Fruit fly (Drosophila melanogaster) whole organism, wandering third instar larva: ENCODE data around the gene CG7369.

Source experiments
- Abd-B ChIP-seq: fragments of >200 bp; optimal IDR thresholded peaks from 2 replicates; lab custom pipeline; 2017; ENCODE audit warnings: missing biosample characterization, missing genetic modification characterization
- CG32264 ChIP-seq: fragments of 200-800 bp; sonication (Bioruptor generic); optimal IDR thresholded peaks from 2 replicates; lab custom pipeline; 2016; ENCODE audit warnings: missing biosample characterization, missing genetic modification characterization
- CG9705 ChIP-seq: fragments of 200-800 bp; sonication (Bioruptor generic); optimal IDR thresholded peaks from 2 replicates; lab custom pipeline; 2018; ENCODE audit warnings: missing biosample characterization, mild to moderate bottlenecking, missing genetic modification characterization
- CrebA ChIP-seq: fragments of 200-800 bp; sonication (Bioruptor generic); optimal IDR thresholded peaks from 2 replicates; lab custom pipeline; 2016; ENCODE audit warnings: missing biosample characterization, mild to moderate bottlenecking, missing genetic modification characterization, borderline replicate concordance
- Dfd ChIP-seq: fragments of >200 bp; optimal IDR thresholded peaks from 2 replicates; lab custom pipeline; 2017; ENCODE audit warnings: missing biosample characterization, missing genetic modification characterization
- Dif ChIP-seq: fragments of 200-275, 200-300 bp; sonication (Bioruptor generic); optimal IDR thresholded peaks from 2 replicates; lab custom pipeline; 2018; ENCODE audit warnings: missing biosample characterization, missing genetic modification characterization; ENCODE audit not compliant: partially characterized antibody
- GATAd ChIP-seq: sonication (Bioruptor generic); optimal IDR thresholded peaks from 2 replicates; lab custom pipeline; 2016; ENCODE audit warnings: missing biosample characterization, missing genetic modification characterization
- HLH106 ChIP-seq: fragments of 200-800 bp; optimal IDR thresholded peaks from 3 replicates; lab custom pipeline; 2019; ENCODE audit warnings: missing biosample characterization, mild to moderate bottlenecking, missing genetic modification characterization, moderate library complexity
- Hnf4 ChIP-seq: fragments of 200-800 bp; sonication (Bioruptor generic); optimal IDR thresholded peaks from 2 replicates; lab custom pipeline; 2016; ENCODE audit warnings: missing biosample characterization, mild to moderate bottlenecking, missing genetic modification characterization
- Hr78 ChIP-seq: fragments of >200 bp; optimal IDR thresholded peaks from 2 replicates; lab custom pipeline; 2017; ENCODE audit warnings: missing biosample characterization, missing genetic modification characterization
- Hr83 ChIP-seq: fragments of 200-300 bp; sonication (Bioruptor generic); optimal IDR thresholded peaks from 2 replicates; lab custom pipeline; 2016; ENCODE audit warnings: missing biosample characterization, mild to moderate bottlenecking, missing genetic modification characterization, moderate library complexity; ENCODE audit not compliant: poor library complexity, severe bottlenecking
- Jra ChIP-seq: sonication (Bioruptor generic); optimal IDR thresholded peaks from 2 replicates; lab custom pipeline; 2016; ENCODE audit warnings: missing biosample characterization, missing genetic modification characterization
- Mio ChIP-seq: sonication (Bioruptor generic); optimal IDR thresholded peaks from 2 replicates; lab custom pipeline; 2016; ENCODE audit warnings: missing biosample characterization, missing genetic modification characterization
- Myc ChIP-seq: fragments of >200 bp; optimal IDR thresholded peaks from 2 replicates; lab custom pipeline; 2017
- OdsH ChIP-seq: fragments of 200-800 bp; sonication (Bioruptor generic); optimal IDR thresholded peaks from 2 replicates; lab custom pipeline; 2016; ENCODE audit warnings: missing biosample characterization, mild to moderate bottlenecking, missing genetic modification characterization
- Rel ChIP-seq, 2 experiments: fragments of 200-800 bp; sonication (Bioruptor generic) in 1 of 2; optimal IDR thresholded peaks; 2 replicates in 1 of 2; 3 replicates in 1 of 2; lab custom pipeline; 2016 to 2019; ENCODE audit warnings: mild to moderate bottlenecking in 2 of 2, missing biosample characterization in 2 of 2, missing genetic modification characterization in 2 of 2, moderate library complexity in 1 of 2
- Sp1 ChIP-seq: fragments of 200-800 bp; sonication (Bioruptor generic); optimal IDR thresholded peaks from 3 replicates; lab custom pipeline; 2019; ENCODE audit warnings: missing biosample characterization, mild to moderate bottlenecking, missing genetic modification characterization, moderate library complexity
- Vsx2 ChIP-seq: fragments of 200-300, 225-300 bp; sonication (Bioruptor generic); optimal IDR thresholded peaks from 2 replicates; lab custom pipeline; 2018; ENCODE audit warnings: missing biosample characterization, missing genetic modification characterization; ENCODE audit not compliant: partially characterized antibody
- br ChIP-seq: fragments of 200-800 bp; sonication (Bioruptor generic); optimal IDR thresholded peaks from 2 replicates; lab custom pipeline; 2016; ENCODE audit warnings: missing biosample characterization, missing genetic modification characterization
- dl ChIP-seq, 2 experiments: fragments of 175-275, 200-275 bp in 1 of 2; fragments of 200-275 bp in 1 of 2; sonication (Bioruptor generic); optimal IDR thresholded peaks; lab custom pipeline; 2018; ENCODE audit warnings: mild to moderate bottlenecking in 2 of 2, missing biosample characterization in 2 of 2, missing genetic modification characterization in 2 of 2, moderate library complexity in 2 of 2; ENCODE audit not compliant: partially characterized antibody in 2 of 2, insufficient read depth in 1 of 2
- dmrt93B ChIP-seq: fragments of 200-800 bp; sonication (Bioruptor generic); optimal IDR thresholded peaks from 2 replicates; lab custom pipeline; 2018; ENCODE audit warnings: missing biosample characterization, mild to moderate bottlenecking, missing genetic modification characterization
- dsf ChIP-seq: sonication (Bioruptor generic); optimal IDR thresholded peaks from 2 replicates; lab custom pipeline; 2016; ENCODE audit warnings: missing biosample characterization, missing genetic modification characterization, borderline replicate concordance
- ey ChIP-seq: fragments of 200-800 bp; sonication (Bioruptor generic); optimal IDR thresholded peaks from 2 replicates; lab custom pipeline; 2016; ENCODE audit warnings: missing biosample characterization, missing genetic modification characterization
- foxo ChIP-seq, 2 experiments: fragments of 200-800 bp; sonication (Bioruptor generic); optimal IDR thresholded peaks; 2 replicates in 1 of 2; 3 replicates in 1 of 2; lab custom pipeline; 2016 to 2017; ENCODE audit warnings: missing biosample characterization in 2 of 2, missing genetic modification characterization in 2 of 2
- fru ChIP-seq: fragments of 200-800 bp; sonication (Bioruptor generic); optimal IDR thresholded peaks from 3 replicates; lab custom pipeline; 2016; ENCODE audit warnings: missing biosample characterization, mild to moderate bottlenecking, missing genetic modification characterization
- h ChIP-seq: fragments of 200-800 bp; sonication (Bioruptor generic); optimal IDR thresholded peaks from 3 replicates; lab custom pipeline; 2016; ENCODE audit warnings: missing biosample characterization, mild to moderate bottlenecking, missing genetic modification characterization
- jim ChIP-seq: fragments of 175-275, 200-325 bp; sonication (Bioruptor generic); optimal IDR thresholded peaks from 2 replicates; lab custom pipeline; 2016; ENCODE audit warnings: missing biosample characterization, mild to moderate bottlenecking, missing genetic modification characterization
- lola ChIP-seq: fragments of >200 bp; optimal IDR thresholded peaks from 2 replicates; lab custom pipeline; 2017; ENCODE audit warnings: missing biosample characterization, missing genetic modification characterization
- psq ChIP-seq: fragments of 200-800 bp; sonication (Bioruptor generic); optimal IDR thresholded peaks from 3 replicates; lab custom pipeline; 2017; ENCODE audit warnings: missing biosample characterization, mild to moderate bottlenecking, missing genetic modification characterization, moderate library complexity
- rgr ChIP-seq: fragments of 200-800 bp; sonication (Bioruptor generic); optimal IDR thresholded peaks from 3 replicates; lab custom pipeline; 2016; ENCODE audit warnings: missing biosample characterization, mild to moderate bottlenecking, missing genetic modification characterization
- sage ChIP-seq: fragments of 200-800 bp; sonication (Bioruptor generic); optimal IDR thresholded peaks from 2 replicates; lab custom pipeline; 2016; ENCODE audit warnings: missing biosample characterization, mild to moderate bottlenecking, missing genetic modification characterization
- sv ChIP-seq: fragments of 200-800 bp; sonication (Bioruptor generic); optimal IDR thresholded peaks from 3 replicates; lab custom pipeline; 2016; ENCODE audit warnings: missing biosample characterization, missing genetic modification characterization
- tai ChIP-seq: sonication (Bioruptor generic); optimal IDR thresholded peaks from 2 replicates; lab custom pipeline; 2016; ENCODE audit warnings: missing biosample characterization, missing genetic modification characterization
- woc ChIP-seq: sonication (Bioruptor generic); optimal IDR thresholded peaks from 2 replicates; lab custom pipeline; 2016; ENCODE audit warnings: missing biosample characterization, mild to moderate bottlenecking, missing genetic modification characterization

Gene CG7369

DNA sequence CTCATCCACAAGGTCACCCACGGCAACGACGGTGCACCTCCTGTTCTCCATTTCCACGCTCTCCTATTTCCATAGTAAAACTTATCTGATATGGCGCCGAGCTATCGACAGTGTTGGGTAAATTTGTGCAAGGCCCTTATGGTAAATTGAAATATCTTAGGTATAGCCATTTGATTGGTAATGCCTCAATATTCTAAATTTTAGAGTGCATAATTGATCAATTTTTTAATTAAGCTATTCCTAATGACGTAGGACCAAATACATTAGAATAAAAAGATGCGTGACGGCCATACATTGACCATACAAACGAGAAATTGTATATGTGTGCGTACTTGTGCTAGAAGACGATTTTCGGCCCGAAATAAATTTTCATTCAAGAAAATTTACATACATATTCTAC is 19.6 kb upstream of the CG7369 start, which contains the start of gene CG14451:
Gene CG14451, minus strand, starts transcription at position 101 of the 400 bp plus-strand sequence.
- no peak for TF ChIP-seq Myc (lab: Kevin White, UChicago)
- no peak for TF ChIP-seq Dif
- no peak for TF ChIP-seq Dfd (GFP tag; lab: Kevin White, UChicago)
- no peak for TF ChIP-seq jim (GFP tag; lab: Kevin White, UChicago)
- TF ChIP-seq Rel (GFP tag; optimal IDR thresholded peaks at IDR 0.05; lab: Kevin White, UChicago) = no peak
- no peak for TF ChIP-seq Rel (tag; optimal IDR thresholded peaks at IDR 0.05; lab: Kevin White, UChicago)
- TF ChIP-seq psq (GFP tag; lab: Kevin White, UChicago) = no peak
- TF ChIP-seq Hnf4 (GFP tag; lab: Kevin White, UChicago) = no peak
- no peak for TF ChIP-seq GATAd
- no peak for TF ChIP-seq Hr83 (GFP tag; lab: Kevin White, UChicago)
- no peak for TF ChIP-seq Sp1 (GFP tag; lab: Kevin White, UChicago)

DNA sequence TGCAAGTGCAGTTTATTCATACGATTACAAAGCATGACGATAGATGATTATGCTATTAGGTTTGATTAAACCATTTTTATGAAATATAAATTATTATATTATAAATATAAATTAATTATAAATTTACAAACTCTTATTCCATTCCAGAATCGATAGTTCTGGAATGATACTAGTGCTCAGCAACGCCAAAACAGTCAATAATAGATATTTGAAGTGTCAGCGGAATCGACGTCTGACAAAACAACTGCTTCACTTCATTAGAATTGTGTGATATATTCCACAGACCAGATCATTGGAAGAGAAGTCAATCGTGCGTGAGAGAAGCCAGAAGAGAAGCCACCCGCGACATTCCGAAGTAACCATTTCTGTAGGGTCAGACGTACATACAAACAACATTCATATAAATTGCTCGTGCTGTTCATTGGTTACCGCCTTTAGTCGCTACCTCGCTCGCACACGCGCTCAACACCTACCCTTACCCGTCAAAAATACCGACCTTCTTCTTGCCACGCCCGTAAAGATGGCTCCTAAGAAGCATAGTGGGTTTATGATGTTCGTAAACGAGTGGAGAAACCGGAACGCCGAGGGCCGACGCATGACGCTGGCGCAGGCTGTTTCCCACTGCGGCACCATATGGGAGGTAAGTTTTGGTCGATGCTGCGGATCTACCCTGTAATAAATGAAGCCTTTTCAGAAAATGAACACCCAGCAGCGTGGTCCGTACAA is 17.4 kb upstream of the CG7369 start:
- TF ChIP-seq dsf (GFP tag; lab: Kevin White, UChicago) (no peak), CG9705 (no peak), h (GFP tag; lab: Kevin White, UChicago) (no peak), woc (GFP tag; lab: Kevin White, UChicago) (no peak), Mio (no peak), dmrt93B (GFP tag; lab: Kevin White, UChicago) (no peak), br (GFP tag; lab: Kevin White, UChicago) (no peak)
- TF ChIP-seq, all 38 proteins: peak for 0

DNA sequence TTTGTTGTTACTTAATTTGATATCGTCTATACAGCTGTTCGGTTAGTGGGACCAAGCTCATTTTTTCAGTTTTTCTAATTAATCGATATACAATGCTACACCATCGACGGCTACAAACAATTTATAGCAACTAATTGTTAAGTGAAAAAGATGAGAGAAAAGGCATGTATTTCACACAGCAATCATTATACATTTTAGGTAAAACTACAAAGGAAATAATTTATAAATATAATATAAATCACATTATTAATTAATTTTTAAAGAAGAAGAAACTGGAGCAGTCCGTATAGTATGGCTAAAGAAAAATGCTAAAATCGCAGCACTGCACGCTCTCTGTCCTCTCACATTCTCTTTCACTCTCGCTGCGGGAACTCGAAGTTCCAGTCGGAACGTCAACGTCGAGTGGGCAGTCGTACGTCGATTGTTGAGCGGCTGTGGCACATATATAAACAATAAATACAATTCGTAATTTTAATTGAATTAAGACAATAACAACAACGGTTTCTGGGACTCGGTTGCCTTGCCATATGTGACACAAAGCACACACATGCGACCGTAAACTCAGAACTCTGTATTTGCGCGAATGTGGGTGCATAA is 13.8 kb upstream of the CG7369 start, which contains the start of the genes CG14450 and CG11367:
Gene CG14450, minus strand, starts transcription at position 51 of the 597 bp plus-strand sequence.
Gene CG11367, plus strand, starts transcription at position 373 of the 597 bp plus-strand sequence.
- peak; percentile 64 for TF ChIP-seq woc (GFP tag; lab: Kevin White, UChicago)
- no peak for TF ChIP-seq fru (GFP tag; lab: Kevin White, UChicago)
- no peak for TF ChIP-seq Jra (GFP tag; lab: Kevin White, UChicago)
- TF ChIP-seq HLH106 (tag; lab: Kevin White, UChicago) = peak; percentile 30
- TF ChIP-seq OdsH (GFP tag; lab: Kevin White, UChicago) = no peak
- TF ChIP-seq dsf (GFP tag; lab: Kevin White, UChicago) = no peak
- TF ChIP-seq dmrt93B (GFP tag; lab: Kevin White, UChicago) = no peak
- TF ChIP-seq Abd-B (GFP tag; lab: Kevin White, UChicago) = no peak
- no peak for TF ChIP-seq GATAd
- no peak for TF ChIP-seq Sp1 (GFP tag; lab: Kevin White, UChicago)
- peak; percentile 95 for TF ChIP-seq Myc (lab: Kevin White, UChicago)
- TF ChIP-seq CG32264 (GFP tag; lab: Kevin White, UChicago) = no peak
- no peak for TF ChIP-seq Hnf4 (GFP tag; lab: Kevin White, UChicago)
- TF ChIP-seq lola = no peak
- TF ChIP-seq rgr = no peak
- no peak for TF ChIP-seq Hr78
- TF ChIP-seq h (GFP tag; lab: Kevin White, UChicago) = peak; percentile 52
- TF ChIP-seq Rel (GFP tag; optimal IDR thresholded peaks at IDR 0.05; lab: Kevin White, UChicago) = no peak
- peak; percentile 33 for TF ChIP-seq Rel (tag; optimal IDR thresholded peaks at IDR 0.05; lab: Kevin White, UChicago)
- TF ChIP-seq psq (GFP tag; lab: Kevin White, UChicago) = no peak
- TF ChIP-seq Dfd (GFP tag; lab: Kevin White, UChicago) = no peak
- TF ChIP-seq sv = no peak
- TF ChIP-seq sage (GFP tag; lab: Kevin White, UChicago) = peak; percentile 35
- no peak for TF ChIP-seq foxo (GFP tag; optimal IDR thresholded peaks at IDR 0.05; lab: Kevin White, UChicago)
- TF ChIP-seq Hr83 (GFP tag; lab: Kevin White, UChicago) = peak; percentile 33
- TF ChIP-seq tai (GFP tag; lab: Kevin White, UChicago) = no peak
- peak; percentile 79 for TF ChIP-seq Vsx2 (GFP tag; lab: Kevin White, UChicago)
- TF ChIP-seq ey (GFP tag; lab: Kevin White, UChicago) = no peak
- TF ChIP-seq CG9705 = peak; percentile 10
- no peak for TF ChIP-seq CrebA (GFP tag; lab: Kevin White, UChicago)
- peak; percentile 2 to 55 for TF ChIP-seq dl (GFP tag; optimal IDR thresholded peaks at IDR 0.05; lab: Kevin White, UChicago; ENCODE audit: insufficient read depth in 1 of 2, partially characterized antibody in 2 of 2)
- TF ChIP-seq Mio = no peak
- no peak for TF ChIP-seq br (GFP tag; lab: Kevin White, UChicago)
- peak; percentile 74 for TF ChIP-seq Dif
